Fruit fly (Drosophila melanogaster) whole organism, embryonic: ENCODE data around the gene CG31952.

Experiments
- Blimp-1 ChIP-seq: fragments of 200-800 bp; sonication (Bioruptor generic); optimal IDR thresholded peaks from 3 replicates; lab custom pipeline; 2018; ENCODE audit warnings: missing biosample characterization, missing genetic modification characterization, mild to moderate bottlenecking, moderate library complexity, missing genetic modification reagents
- CG10959 ChIP-seq: fragments of 200-800 bp; sonication (Bioruptor generic); IDR thresholded peaks from 2 replicates; pipeline ENCODE4 v1.3.6; 2022; ENCODE audit warnings: missing biosample characterization, missing genetic modification characterization
- CG13287 ChIP-seq: fragments of 200-800 bp; sonication (Bioruptor generic); IDR thresholded peaks from 2 replicates; pipeline ENCODE4 v1.3.6; 2022; ENCODE audit warnings: missing biosample characterization, missing genetic modification characterization; ENCODE audit not compliant: partially characterized antibody
- CG15514 ChIP-seq: fragments of 200-800 bp; sonication (Bioruptor generic); optimal IDR thresholded peaks from 3 replicates; lab custom pipeline; 2017; ENCODE audit warnings: missing biosample characterization, missing genetic modification characterization, mild to moderate bottlenecking, moderate library complexity, missing genetic modification reagents
- CG17359 ChIP-seq: fragments of 200-800 bp; sonication (Bioruptor generic); optimal IDR thresholded peaks from 3 replicates; lab custom pipeline; 2018; ENCODE audit warnings: missing biosample characterization, mild to moderate bottlenecking, missing genetic modification characterization, moderate library complexity
- CG17361 ChIP-seq: fragments of 200-800 bp; sonication (Bioruptor generic); IDR thresholded peaks from 3 replicates; pipeline ENCODE4 v1.3.6; 2022; ENCODE audit warnings: missing biosample characterization, missing genetic modification characterization
- CG17612 ChIP-seq: fragments of 200-800 bp; sonication (Bioruptor generic); IDR thresholded peaks from 2 replicates; pipeline ENCODE4 v1.3.6; 2022; ENCODE audit warnings: missing biosample characterization, missing genetic modification characterization
- CG17829 ChIP-seq: fragments of 200-800 bp; optimal IDR thresholded peaks from 2 replicates; lab custom pipeline; 2019; ENCODE audit warnings: missing biosample characterization, mild to moderate bottlenecking, missing genetic modification characterization, moderate library complexity
- CG18262 ChIP-seq: fragments of 200-800 bp; optimal IDR thresholded peaks from 3 replicates; lab custom pipeline; 2019; ENCODE audit warnings: missing biosample characterization, mild to moderate bottlenecking, missing genetic modification characterization, moderate library complexity
- CG2712 ChIP-seq: fragments of 200-800 bp; optimal IDR thresholded peaks from 3 replicates; lab custom pipeline; 2019; ENCODE audit warnings: missing biosample characterization, mild to moderate bottlenecking, missing genetic modification characterization, moderate library complexity
- CG2889 ChIP-seq: fragments of 200-800 bp; sonication (Bioruptor generic); IDR thresholded peaks from 3 replicates; pipeline ENCODE4 v1.3.6; 2022; ENCODE audit warnings: missing biosample characterization, missing genetic modification characterization
- CG30403 ChIP-seq: fragments of 200-800 bp; sonication (Bioruptor generic); optimal IDR thresholded peaks from 3 replicates; lab custom pipeline; 2016; ENCODE audit warnings: missing biosample characterization, missing genetic modification characterization
- CG3163 ChIP-seq: fragments of 200-800 bp; sonication (Bioruptor generic); optimal IDR thresholded peaks from 3 replicates; lab custom pipeline; 2016; ENCODE audit warnings: missing biosample characterization, missing genetic modification characterization
- CG4854 ChIP-seq: fragments of 200-800 bp; sonication (Bioruptor generic); optimal IDR thresholded peaks from 2 replicates; lab custom pipeline; 2016; ENCODE audit warnings: missing biosample characterization, missing genetic modification characterization, inconsistent platforms
- CG7357 ChIP-seq: fragments of 200-800 bp; sonication (Bioruptor generic); IDR thresholded peaks from 3 replicates; pipeline ENCODE4 v1.3.6; 2022; ENCODE audit warnings: missing biosample characterization, missing genetic modification characterization
- CG8290 ChIP-seq, 3 experiments: fragments of 200-800 bp; sonication (Bioruptor generic); optimal IDR thresholded peaks; 2 replicates each; lab custom pipeline; 2016 to 2019; ENCODE audit warnings: missing biosample characterization in 3 of 3, missing genetic modification characterization in 3 of 3, mild to moderate bottlenecking in 2 of 3, moderate library complexity in 1 of 3
- CG8388 ChIP-seq: fragments of 200-800 bp; sonication (Bioruptor generic); optimal IDR thresholded peaks from 2 replicates; lab custom pipeline; 2019; ENCODE audit warnings: missing biosample characterization, mild to moderate bottlenecking, missing genetic modification characterization, moderate library complexity
- CG9609 ChIP-seq: fragments of 200-800 bp; sonication (Bioruptor generic); optimal IDR thresholded peaks from 3 replicates; lab custom pipeline; 2016; ENCODE audit warnings: missing biosample characterization, missing genetic modification characterization
- CkIIα-i1 ChIP-seq: fragments of 200-800 bp; sonication (Bioruptor generic); IDR thresholded peaks from 2 replicates; pipeline ENCODE4 v1.3.6; 2022; ENCODE audit warnings: missing biosample characterization, missing genetic modification characterization
- D19B ChIP-seq: fragments of 200-800 bp; sonication (Bioruptor generic); optimal IDR thresholded peaks from 2 replicates; lab custom pipeline; 2017; ENCODE audit warnings: missing biosample characterization, mild to moderate bottlenecking, missing genetic modification characterization
- Dad ChIP-seq: fragments of 200-800 bp; sonication (Bioruptor generic); optimal IDR thresholded peaks from 3 replicates; lab custom pipeline; 2016; ENCODE audit warnings: missing biosample characterization, missing genetic modification characterization
- Doc2 ChIP-seq: fragments of 200-800 bp; sonication (Bioruptor generic); IDR thresholded peaks from 2 replicates; pipeline ENCODE4 v1.3.6; 2022; ENCODE audit warnings: missing biosample characterization, missing genetic modification characterization
- Dref ChIP-seq: fragments of 200-800 bp; sonication (Bioruptor generic); IDR thresholded peaks from 2 replicates; pipeline ENCODE4 v1.3.6; 2022; ENCODE audit warnings: missing biosample characterization, missing genetic modification characterization
- E2f2 ChIP-seq: fragments of 200-800 bp; sonication (Bioruptor generic); IDR thresholded peaks from 2 replicates; pipeline ENCODE4 v1.3.6; 2022; ENCODE audit warnings: missing biosample characterization, missing genetic modification characterization
- Ets65A ChIP-seq: fragments of 200-800 bp; sonication (Bioruptor generic); peaks from one replicate; lab custom pipeline; 2016; ENCODE audit warnings: missing biosample characterization, missing genetic modification characterization
- H15 ChIP-seq: fragments of 200-800 bp; sonication (Bioruptor generic); IDR thresholded peaks from 3 replicates; pipeline ENCODE4 v1.3.6; 2022; ENCODE audit warnings: missing biosample characterization, missing genetic modification characterization
- MESR4 ChIP-seq: fragments of 200-800 bp; sonication (Bioruptor generic); optimal IDR thresholded peaks from 2 replicates; lab custom pipeline; 2018; ENCODE audit warnings: missing biosample characterization, mild to moderate bottlenecking, missing genetic modification characterization, moderate library complexity
- Mes4 ChIP-seq: fragments of 200-800 bp; sonication (Bioruptor generic); optimal IDR thresholded peaks from 2 replicates; lab custom pipeline; 2016; ENCODE audit warnings: missing biosample characterization, missing genetic modification characterization
- PHDP ChIP-seq: fragments of 200-800 bp; sonication (Bioruptor generic); optimal IDR thresholded peaks from 3 replicates; lab custom pipeline; 2018; ENCODE audit warnings: missing biosample characterization, mild to moderate bottlenecking, missing genetic modification characterization, moderate library complexity
- Sox102F ChIP-seq: fragments of 200-800 bp; sonication (Bioruptor generic); optimal IDR thresholded peaks from 2 replicates; lab custom pipeline; 2018; ENCODE audit warnings: missing biosample characterization, mild to moderate bottlenecking, missing genetic modification characterization, moderate library complexity
- Spps ChIP-seq: fragments of 200-800 bp; sonication (Bioruptor generic); optimal IDR thresholded peaks from 2 replicates; lab custom pipeline; 2018; ENCODE audit warnings: missing biosample characterization, mild to moderate bottlenecking, missing genetic modification characterization
- Ssrp ChIP-seq: fragments of 200-800 bp; sonication (Bioruptor generic); optimal IDR thresholded peaks from 2 replicates; lab custom pipeline; 2018; ENCODE audit warnings: missing biosample characterization, mild to moderate bottlenecking, missing genetic modification characterization, moderate library complexity
- Stat92E ChIP-seq, 3 experiments: fragments of >200 bp in 2 of 3; fragments of 200-800 bp in 1 of 3; sonication (Bioruptor generic) in 1 of 3; optimal IDR thresholded peaks; 2 replicates each; lab custom pipeline; 2017 to 2019; ENCODE audit warnings: missing biosample characterization in 3 of 3, missing genetic modification characterization in 3 of 3, mild to moderate bottlenecking in 1 of 3, moderate library complexity in 1 of 3
- Xrp1 ChIP-seq: fragments of 200-800 bp; sonication (Bioruptor generic); IDR thresholded peaks from 2 replicates; pipeline ENCODE4 v1.3.6; 2022; ENCODE audit warnings: missing biosample characterization, missing genetic modification characterization
- bsh ChIP-seq, 2 experiments: fragments of 200-800 bp; sonication (Bioruptor generic); optimal IDR thresholded peaks; 2 replicates each; lab custom pipeline; 2017 to 2018; ENCODE audit warnings: mild to moderate bottlenecking in 2 of 2, missing biosample characterization in 2 of 2, missing genetic modification characterization in 2 of 2, moderate library complexity in 1 of 2
- crol ChIP-seq: fragments of 200-800 bp; sonication (Bioruptor generic); IDR thresholded peaks from 2 replicates; pipeline ENCODE4 v1.3.6; 2022; ENCODE audit warnings: missing biosample characterization, missing genetic modification characterization
- dmrt11E ChIP-seq: fragments of 200-800 bp; sonication (Bioruptor generic); optimal IDR thresholded peaks from 3 replicates; lab custom pipeline; 2018; ENCODE audit warnings: missing biosample characterization, mild to moderate bottlenecking, missing genetic modification characterization, moderate library complexity
- dmrt99B ChIP-seq: fragments of 200-800 bp; sonication (Bioruptor generic); optimal IDR thresholded peaks from 2 replicates; lab custom pipeline; 2018; ENCODE audit warnings: missing biosample characterization, mild to moderate bottlenecking, missing genetic modification characterization, moderate library complexity
- eve ChIP-seq, 2 experiments: fragments of >200 bp; optimal IDR thresholded peaks; 2 replicates each; lab custom pipeline; 2017; ENCODE audit warnings: missing biosample characterization in 2 of 2, missing genetic modification characterization in 2 of 2
- fd102C ChIP-seq: fragments of 200-800 bp; sonication (Bioruptor generic); optimal IDR thresholded peaks from 2 replicates; lab custom pipeline; 2018; ENCODE audit warnings: missing biosample characterization, mild to moderate bottlenecking, missing genetic modification characterization, moderate library complexity
- gem ChIP-seq: fragments of 200-800 bp; sonication (Bioruptor generic); optimal IDR thresholded peaks from 2 replicates; lab custom pipeline; 2019; ENCODE audit warnings: missing biosample characterization, mild to moderate bottlenecking, missing genetic modification characterization, moderate library complexity
- grau ChIP-seq: fragments of 200-800 bp; optimal IDR thresholded peaks from 3 replicates; lab custom pipeline; 2019; ENCODE audit warnings: missing biosample characterization, mild to moderate bottlenecking, missing genetic modification characterization, moderate library complexity
- maf-S ChIP-seq: fragments of 200-800 bp; sonication (Bioruptor generic); optimal IDR thresholded peaks from 2 replicates; lab custom pipeline; 2016; ENCODE audit warnings: missing biosample characterization, missing genetic modification characterization
- phol ChIP-seq: fragments of 200-800 bp; sonication (Bioruptor generic); optimal IDR thresholded peaks from 3 replicates; lab custom pipeline; 2018; ENCODE audit warnings: missing biosample characterization, mild to moderate bottlenecking, missing genetic modification characterization, moderate library complexity
- pzg ChIP-seq: fragments of 200-800 bp; sonication (Bioruptor generic); optimal IDR thresholded peaks from 3 replicates; lab custom pipeline; 2018; ENCODE audit warnings: missing biosample characterization, mild to moderate bottlenecking, missing genetic modification characterization, moderate library complexity
- ro ChIP-seq: fragments of 200-800 bp; sonication (Bioruptor generic); IDR thresholded peaks from 2 replicates; pipeline ENCODE4 v1.3.6; 2022; ENCODE audit warnings: missing biosample characterization, missing genetic modification characterization
- row ChIP-seq: fragments of 200-800 bp; sonication (Bioruptor generic); IDR thresholded peaks from 3 replicates; pipeline ENCODE4 v1.3.6; 2022; ENCODE audit warnings: missing biosample characterization, missing genetic modification characterization
- unpg ChIP-seq: fragments of 200-800 bp; sonication (Bioruptor generic); optimal IDR thresholded peaks from 3 replicates; lab custom pipeline; 2018; ENCODE audit warnings: missing biosample characterization, mild to moderate bottlenecking, missing genetic modification characterization, moderate library complexity

The CG31952 gene

dm6 chr2L:3438078-3438477, 21.6 kb downstream of the CG31952 start:
- TF ChIP-seq ro (GFP tag; lab: Robert Waterston, UW): no peak
- TF ChIP-seq CG8290 (GFP tag; optimal IDR thresholded peaks at IDR 0.05; lab: Kevin White, UChicago): peak; percentile 87
- peak; percentile 50 to 99 for TF ChIP-seq CG8290 (tag; optimal IDR thresholded peaks at IDR 0.05; lab: Kevin White, UChicago)

- no peak for TF ChIP-seq D19B (GFP tag; lab: Kevin White, UChicago)
- no peak for TF ChIP-seq maf-S
- peak; percentile 69 for TF ChIP-seq dmrt11E
- no peak for TF ChIP-seq CG13287 (GFP tag; lab: Robert Waterston, UW)
- TF ChIP-seq CG17829 (tag; lab: Kevin White, UChicago): peak; percentile 36
- TF ChIP-seq CG15514: no peak
- peak; percentile 70 for TF ChIP-seq gem
- TF ChIP-seq unpg (GFP tag; lab: Kevin White, UChicago): peak; percentile 41
- TF ChIP-seq Ets65A (GFP tag; lab: Kevin White, UChicago): no peak
- peak; percentile 42 for TF ChIP-seq Spps (tag; lab: Kevin White, UChicago)
- no peak for TF ChIP-seq H15 (GFP tag; lab: Robert Waterston, UW)
- peak; percentile 24 for TF ChIP-seq PHDP (tag; lab: Kevin White, UChicago)
- peak in 1 of 3 experiments; percentile 50 for TF ChIP-seq Stat92E (GFP tag; optimal IDR thresholded peaks at IDR 0.05; lab: Kevin White, UChicago)
- TF ChIP-seq Ssrp (tag; lab: Kevin White, UChicago): peak; percentile 33
- TF ChIP-seq CG4854 (GFP tag; lab: Kevin White, UChicago): no peak
- peak in 1 of 2 experiments; percentile 2 for TF ChIP-seq eve (GFP tag; optimal IDR thresholded peaks at IDR 0.05; lab: Kevin White, UChicago)
- TF ChIP-seq CG2712 (tag; lab: Kevin White, UChicago): peak; percentile 63
- no peak for TF ChIP-seq Mes4
- TF ChIP-seq fd102C (GFP tag; lab: Kevin White, UChicago): no peak
- peak; percentile 3 for TF ChIP-seq CG30403
- no peak for TF ChIP-seq CG17612 (GFP tag; lab: Robert Waterston, UW)
- peak; percentile 10 for TF ChIP-seq Sox102F (GFP tag; lab: Kevin White, UChicago)
- TF ChIP-seq CG17359 (tag; lab: Kevin White, UChicago): no peak
- TF ChIP-seq CkIIα-i1 (GFP tag; lab: Robert Waterston, UW): no peak
- TF ChIP-seq CG3163: no peak
- TF ChIP-seq CG2889 (GFP tag; lab: Robert Waterston, UW): no peak
- TF ChIP-seq grau (tag; lab: Kevin White, UChicago): peak; percentile 26
- TF ChIP-seq MESR4: no peak
- no peak for TF ChIP-seq ro (GFP tag; lab: Robert Waterston, UW)
- TF ChIP-seq Dad: no peak
- TF ChIP-seq pzg (GFP tag; lab: Kevin White, UChicago): no peak
- peak; percentile 51 for TF ChIP-seq Xrp1 (GFP tag; lab: Robert Waterston, UW)
- no peak for TF ChIP-seq crol
- TF ChIP-seq E2f2 (GFP tag; lab: Robert Waterston, UW): no peak
- peak; percentile 37 for TF ChIP-seq CG8388 (GFP tag; lab: Kevin White, UChicago)
- peak; percentile 67 for TF ChIP-seq CG18262 (tag; lab: Kevin White, UChicago)
- TF ChIP-seq phol (tag; lab: Kevin White, UChicago): peak; percentile 49
- TF ChIP-seq Blimp-1 (GFP tag; lab: Kevin White, UChicago): peak; percentile 44
- peak; percentile 52 for TF ChIP-seq row (GFP tag; lab: Robert Waterston, UW)
- TF ChIP-seq Dref (GFP tag; lab: Robert Waterston, UW): no peak
- TF ChIP-seq CG17361 (GFP tag; lab: Robert Waterston, UW): peak; percentile 14; the same call in 1 of the 3 replicates
- peak; percentile 34 for TF ChIP-seq dmrt99B (tag; lab: Kevin White, UChicago)
- no peak for TF ChIP-seq CG10959 (GFP tag; lab: Robert Waterston, UW)
- TF ChIP-seq bsh (GFP tag; optimal IDR thresholded peaks at IDR 0.05; lab: Kevin White, UChicago): peak in 1 of 2 experiments; percentile 54
- TF ChIP-seq Doc2 (GFP tag; lab: Robert Waterston, UW): no peak
- no peak for TF ChIP-seq CG9609
- TF ChIP-seq CG7357 (GFP tag; lab: Robert Waterston, UW): no peak
Observed at dm6 chr2L:3439502-3439901, 23.0 kb downstream of the CG31952 start.
